Worm (Caenorhabditis elegans): Measurements from ENCODE around the gene elli-1.
"Not testable (repeated sequence)": the region's sequence is repeated elsewhere in the genome, so short reads cannot be mapped to it uniquely, and the experiment has no call there.

Gene elli-1

ce11 chrIV:8754727-8755126, at the start of gene elli-1:
Gene elli-1 (minus strand): TSS chrIV:8754827.
- no peak for TF ChIP-seq flt-1 (GFP tag; IDR thresholded peaks at IDR 0.05)
- TF ChIP-seq ztf-29 (GFP tag; IDR thresholded peaks at IDR 0.05), result no peak
- TF ChIP-seq klf-2 (GFP tag; conservative IDR thresholded peaks at IDR 0.05), result no peak
- no peak for TF ChIP-seq ref-1 (GFP tag; conservative IDR thresholded peaks at IDR 0.05)
- no peak for TF ChIP-seq tab-1 (GFP tag; IDR thresholded peaks at IDR 0.05)
- TF ChIP-seq ztf-23 (GFP tag; IDR thresholded peaks at IDR 0.05), result no peak
- no peak for TF ChIP-seq cog-1 (tag; optimal IDR thresholded peaks at IDR 0.05)
- TF ChIP-seq T22C8.4 (GFP tag; IDR thresholded peaks at IDR 0.05), result no peak

- no peak for TF ChIP-seq ztf-23 (GFP tag; IDR thresholded peaks at IDR 0.05)
- TF ChIP-seq klf-2 (GFP tag; conservative IDR thresholded peaks at IDR 0.05), result no peak
- TF ChIP-seq tab-1 (GFP tag; IDR thresholded peaks at IDR 0.05), result no peak
- TF ChIP-seq T22C8.4 (GFP tag; IDR thresholded peaks at IDR 0.05), result no peak
- no peak for TF ChIP-seq ref-1 (GFP tag; conservative IDR thresholded peaks at IDR 0.05)
- no peak for TF ChIP-seq flt-1 (GFP tag; IDR thresholded peaks at IDR 0.05)
- no peak for TF ChIP-seq ztf-29 (GFP tag; IDR thresholded peaks at IDR 0.05)
- TF ChIP-seq med-1 (GFP tag; optimal IDR thresholded peaks at IDR 0.05; ENCODE audit: insufficient read depth), result no peak
- no peak for TF ChIP-seq cog-1 (tag; optimal IDR thresholded peaks at IDR 0.05)
Measured at ce11 chrIV:8798255-8798654, 43.6 kb upstream of the elli-1 start, which contains the start of gene clec-182. Gene clec-182 (minus strand): TSS chrIV:8798355.

- no peak for TF ChIP-seq klf-2 (GFP tag; conservative IDR thresholded peaks at IDR 0.05)
- TF ChIP-seq flt-1 (GFP tag; IDR thresholded peaks at IDR 0.05), result no peak
- no peak for TF ChIP-seq ztf-29 (GFP tag; IDR thresholded peaks at IDR 0.05)
- no peak for TF ChIP-seq ref-1 (GFP tag; conservative IDR thresholded peaks at IDR 0.05)
- no peak for TF ChIP-seq ztf-23 (GFP tag; IDR thresholded peaks at IDR 0.05)
- no peak for TF ChIP-seq tab-1 (GFP tag; IDR thresholded peaks at IDR 0.05)
- no peak for TF ChIP-seq T22C8.4 (GFP tag; IDR thresholded peaks at IDR 0.05)
Measured at ce11 chrIV:8796246-8796645, 41.6 kb upstream of the elli-1 start.

- TF ChIP-seq tab-1 (GFP tag; IDR thresholded peaks at IDR 0.05) (no peak), flt-1 (GFP tag; IDR thresholded peaks at IDR 0.05) (no peak), cog-1 (tag; optimal IDR thresholded peaks at IDR 0.05) (no peak), ref-1 (GFP tag; conservative IDR thresholded peaks at IDR 0.05) (no peak), ztf-29 (GFP tag; IDR thresholded peaks at IDR 0.05) (no peak), T22C8.4 (GFP tag; IDR thresholded peaks at IDR 0.05) (no peak), med-1 (GFP tag; optimal IDR thresholded peaks at IDR 0.05; ENCODE audit: insufficient read depth) (no peak), ztf-23 (GFP tag; IDR thresholded peaks at IDR 0.05) (no peak), klf-2 (GFP tag; conservative IDR thresholded peaks at IDR 0.05) (no peak)
Measured at ce11 chrIV:8794895-8795665, 40.5 kb upstream of the elli-1 start.

ce11 chrIV:8793223-8793622, 38.6 kb upstream of the elli-1 start:
- no peak for TF ChIP-seq klf-2 (GFP tag; conservative IDR thresholded peaks at IDR 0.05)
- TF ChIP-seq flt-1 (GFP tag; IDR thresholded peaks at IDR 0.05), result no peak
- no peak for TF ChIP-seq ztf-23 (GFP tag; IDR thresholded peaks at IDR 0.05)
- TF ChIP-seq tab-1 (GFP tag; IDR thresholded peaks at IDR 0.05), result no peak
- TF ChIP-seq med-1 (GFP tag; optimal IDR thresholded peaks at IDR 0.05; ENCODE audit: insufficient read depth), result no peak
- TF ChIP-seq T22C8.4 (GFP tag; IDR thresholded peaks at IDR 0.05), result no peak
- no peak for TF ChIP-seq ref-1 (GFP tag; conservative IDR thresholded peaks at IDR 0.05)
- TF ChIP-seq ztf-29 (GFP tag; IDR thresholded peaks at IDR 0.05), result no peak
- TF ChIP-seq cog-1 (tag; optimal IDR thresholded peaks at IDR 0.05), result no peak

- TF ChIP-seq klf-2 (GFP tag; conservative IDR thresholded peaks at IDR 0.05) (no peak), T22C8.4 (GFP tag; IDR thresholded peaks at IDR 0.05) (no peak)
Measured at ce11 chrIV:8792808-8793207, 38.2 kb upstream of the elli-1 start, which contains the start of gene C33D9.3. Gene C33D9.3 (minus strand): TSS chrIV:8792908.

ce11 chrIV:8790144-8790543, 35.5 kb upstream of the elli-1 start, which contains the start of gene sru-35:
Gene sru-35 (minus strand): TSS chrIV:8790244.
- TF ChIP-seq ztf-29 (GFP tag; IDR thresholded peaks at IDR 0.05) (no peak), ref-1 (GFP tag; conservative IDR thresholded peaks at IDR 0.05) (no peak), med-1 (GFP tag; optimal IDR thresholded peaks at IDR 0.05; ENCODE audit: insufficient read depth) (no peak), ztf-23 (GFP tag; IDR thresholded peaks at IDR 0.05) (no peak), cog-1 (tag; optimal IDR thresholded peaks at IDR 0.05) (no peak), tab-1 (GFP tag; IDR thresholded peaks at IDR 0.05) (no peak), klf-2 (GFP tag; conservative IDR thresholded peaks at IDR 0.05) (no peak)

ce11 chrIV:8788048-8788447, 33.4 kb upstream of the elli-1 start, which contains the start of gene C33D9.10:
Gene C33D9.10 (minus strand): TSS chrIV:8788148.
- not testable (repeated sequence) for TF ChIP-seq ref-1 (GFP tag; conservative IDR thresholded peaks at IDR 0.05); ztf-23 (GFP tag; IDR thresholded peaks at IDR 0.05); ztf-29 (GFP tag; IDR thresholded peaks at IDR 0.05)

ce11 chrIV:8786654-8787053, 32.0 kb upstream of the elli-1 start, which contains the start of gene C33D9.8:
Gene C33D9.8 (minus strand): TSS chrIV:8786752.
- TF ChIP-seq ztf-29 (GFP tag; IDR thresholded peaks at IDR 0.05), result no peak
- no peak for TF ChIP-seq klf-2 (GFP tag; conservative IDR thresholded peaks at IDR 0.05)
- no peak for TF ChIP-seq flt-1 (GFP tag; IDR thresholded peaks at IDR 0.05)
- no peak for TF ChIP-seq cog-1 (tag; optimal IDR thresholded peaks at IDR 0.05)
- TF ChIP-seq ref-1 (GFP tag; conservative IDR thresholded peaks at IDR 0.05), result no peak
- TF ChIP-seq med-1 (GFP tag; optimal IDR thresholded peaks at IDR 0.05; ENCODE audit: insufficient read depth), result no peak
- TF ChIP-seq T22C8.4 (GFP tag; IDR thresholded peaks at IDR 0.05), result no peak
- no peak for TF ChIP-seq tab-1 (GFP tag; IDR thresholded peaks at IDR 0.05)
- TF ChIP-seq ztf-23 (GFP tag; IDR thresholded peaks at IDR 0.05), result no peak

- TF ChIP-seq klf-2 (GFP tag; conservative IDR thresholded peaks at IDR 0.05) (no peak), T22C8.4 (GFP tag; IDR thresholded peaks at IDR 0.05) (no peak), flt-1 (GFP tag; IDR thresholded peaks at IDR 0.05) (no peak), cog-1 (tag; optimal IDR thresholded peaks at IDR 0.05) (no peak), ref-1 (GFP tag; conservative IDR thresholded peaks at IDR 0.05) (no peak), ztf-23 (GFP tag; IDR thresholded peaks at IDR 0.05) (no peak), tab-1 (GFP tag; IDR thresholded peaks at IDR 0.05) (no peak), ztf-29 (GFP tag; IDR thresholded peaks at IDR 0.05) (no peak), med-1 (GFP tag; optimal IDR thresholded peaks at IDR 0.05; ENCODE audit: insufficient read depth) (no peak)
Measured at ce11 chrIV:8784855-8785327, 30.3 kb upstream of the elli-1 start, which contains the start of gene C33D9.13. Gene C33D9.13 (minus strand): TSS chrIV:8785277.
